Fruit fly (Drosophila melanogaster): Measurements from ENCODE around the gene CG16790.

The CG16790 gene

DNA sequence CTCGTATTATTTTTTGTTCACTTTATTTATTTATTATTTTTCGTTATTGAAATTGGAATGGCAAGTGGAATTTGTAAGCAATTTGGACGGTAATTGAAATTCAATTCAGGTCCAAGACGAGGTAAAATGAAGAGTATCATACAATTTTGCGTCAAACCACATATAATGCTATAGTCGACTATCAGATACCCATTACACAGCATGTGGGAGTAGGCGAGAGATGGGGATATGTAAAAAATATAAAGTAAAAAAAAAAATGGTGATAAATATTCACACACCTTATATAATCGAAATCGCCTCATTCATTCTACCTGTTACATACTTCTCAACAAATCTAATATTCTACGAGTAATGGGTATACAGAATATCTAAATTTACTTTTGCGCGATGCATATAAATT, 42.2 kb upstream of the CG16790 start (continued):
- no peak for TF ChIP-seq fkh (GFP tag; optimal IDR thresholded peaks at IDR 0.05)
- TF ChIP-seq Lpt (GFP tag; optimal IDR thresholded peaks at IDR 0.05), result no peak
- no peak for TF ChIP-seq CG10631 (GFP tag; optimal IDR thresholded peaks at IDR 0.05)
- peak; percentile 4 for TF ChIP-seq cyc (GFP tag; optimal IDR thresholded peaks at IDR 0.05)
- no peak for TF ChIP-seq CG4318 (GFP tag; optimal IDR thresholded peaks at IDR 0.05)
- peak; percentile 8 for TF ChIP-seq Hr39 (GFP tag; optimal IDR thresholded peaks at IDR 0.05)
- TF ChIP-seq pdm3 (GFP tag; optimal IDR thresholded peaks at IDR 0.05), result no peak
- peak; percentile 34; the same call in 1 of the 3 replicates for TF ChIP-seq CG6163 (GFP tag; IDR thresholded peaks at IDR 0.05)
- no peak for TF ChIP-seq Ets21C (GFP tag; optimal IDR thresholded peaks at IDR 0.05)
- no peak for TF ChIP-seq CG16779 (tag; optimal IDR thresholded peaks at IDR 0.05)
- no peak for TF ChIP-seq CG6792 (GFP tag; optimal IDR thresholded peaks at IDR 0.05)
- TF ChIP-seq CG3032 (tag; optimal IDR thresholded peaks at IDR 0.05), result no peak
- TF ChIP-seq Ets96B (tag; optimal IDR thresholded peaks at IDR 0.05), result no peak
- no peak for TF ChIP-seq CG10669 (GFP tag; optimal IDR thresholded peaks at IDR 0.05)
- TF ChIP-seq Smox (GFP tag; optimal IDR thresholded peaks at IDR 0.05), result peak; percentile 13

DNA sequence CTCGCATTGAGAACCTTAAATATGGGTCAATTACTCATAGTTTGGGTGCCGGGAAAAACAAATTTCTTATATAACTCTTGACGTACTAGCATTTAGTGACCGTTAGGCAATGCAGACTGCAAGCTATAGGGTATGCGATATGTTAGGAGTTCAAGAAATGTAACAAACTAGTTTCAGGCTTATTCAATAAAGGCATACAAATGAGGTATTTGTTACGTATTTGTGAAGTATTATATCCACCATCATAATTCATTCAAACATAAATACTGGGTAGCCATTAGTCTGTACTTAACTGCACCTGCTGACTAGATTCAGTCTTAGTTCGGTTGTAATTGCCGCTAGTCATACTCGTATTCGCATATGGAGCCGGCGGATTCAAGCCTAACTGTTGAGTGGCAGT, 38.2 kb upstream of the CG16790 start:
- TF ChIP-seq CG32006 (GFP tag; optimal IDR thresholded peaks at IDR 0.05), result peak; percentile 23
- no peak for TF ChIP-seq Hr4 (GFP tag; optimal IDR thresholded peaks at IDR 0.05)
- TF ChIP-seq Eip75B (GFP tag; optimal IDR thresholded peaks at IDR 0.05), result no peak
- TF ChIP-seq CG6792 (GFP tag; optimal IDR thresholded peaks at IDR 0.05), result no peak
- no peak for TF ChIP-seq pdm3 (GFP tag; optimal IDR thresholded peaks at IDR 0.05)
- no peak for TF ChIP-seq Gug (GFP tag; IDR thresholded peaks at IDR 0.05)

DNA sequence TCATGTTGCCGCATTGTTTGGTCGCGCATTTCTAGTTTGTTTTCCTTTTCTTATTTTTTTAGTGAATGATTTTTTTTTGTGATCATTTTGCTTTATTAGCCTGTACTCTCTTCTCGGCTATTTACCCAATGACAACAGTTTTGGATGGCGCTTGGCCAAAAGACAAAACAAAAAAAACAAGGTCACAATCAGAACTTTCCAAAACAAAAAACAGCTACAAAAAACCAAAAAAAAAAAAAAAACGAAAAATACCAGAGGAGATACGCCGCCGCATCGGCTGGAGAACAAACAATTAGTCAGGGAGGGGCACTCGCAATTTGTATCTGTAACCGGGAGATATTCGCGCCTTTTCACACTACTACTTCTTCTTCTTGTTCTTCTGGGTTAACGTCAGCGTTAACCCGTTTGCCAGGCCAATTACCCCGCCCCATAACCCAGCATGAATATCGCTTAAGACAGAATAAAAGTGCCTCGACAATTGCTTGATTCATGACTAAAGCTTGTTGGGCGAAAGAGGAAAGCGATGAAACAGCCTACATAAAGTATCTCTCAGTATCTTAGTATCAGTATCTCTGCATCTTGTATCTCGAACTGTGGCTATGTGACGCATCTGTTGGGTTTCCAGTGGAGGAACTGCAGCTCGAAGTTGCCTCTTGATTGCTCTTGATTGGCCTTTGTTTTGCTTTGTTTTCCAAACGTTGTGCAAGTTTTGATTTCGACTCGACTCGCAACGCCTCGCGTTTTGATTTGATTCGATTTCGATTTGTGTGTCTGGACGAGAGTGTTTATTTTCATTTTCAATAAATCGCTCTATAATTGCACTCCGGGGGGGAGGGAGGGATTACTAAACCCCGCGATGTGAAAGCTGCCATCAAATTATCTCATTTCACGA, 37.1 kb upstream of the CG16790 start:
- TF ChIP-seq CG6854 (GFP tag; optimal IDR thresholded peaks at IDR 0.05), result peak; percentile 27
- no peak for TF ChIP-seq CG11902 (GFP tag; optimal IDR thresholded peaks at IDR 0.05)
- TF ChIP-seq svp (GFP tag), result peak; percentile 53
- peak; percentile 3 to 7 for TF ChIP-seq ss (GFP tag; optimal IDR thresholded peaks at IDR 0.05)
- peak; percentile 44 for TF ChIP-seq Eip78C (GFP tag)
- no peak for TF ChIP-seq Gug (GFP tag; IDR thresholded peaks at IDR 0.05)
- no peak for TF ChIP-seq CG1621 (tag; optimal IDR thresholded peaks at IDR 0.05)
- TF ChIP-seq lz (GFP tag; optimal IDR thresholded peaks at IDR 0.05), result no peak
- TF ChIP-seq CG8119 (GFP tag; IDR thresholded peaks at IDR 0.05), result no peak
- no peak for TF ChIP-seq CG6276 (GFP tag; optimal IDR thresholded peaks at IDR 0.05)
- peak; percentile 53 for TF ChIP-seq fkh (GFP tag; optimal IDR thresholded peaks at IDR 0.05)
- no peak for TF ChIP-seq CG11294 (GFP tag; IDR thresholded peaks at IDR 0.05)

DNA sequence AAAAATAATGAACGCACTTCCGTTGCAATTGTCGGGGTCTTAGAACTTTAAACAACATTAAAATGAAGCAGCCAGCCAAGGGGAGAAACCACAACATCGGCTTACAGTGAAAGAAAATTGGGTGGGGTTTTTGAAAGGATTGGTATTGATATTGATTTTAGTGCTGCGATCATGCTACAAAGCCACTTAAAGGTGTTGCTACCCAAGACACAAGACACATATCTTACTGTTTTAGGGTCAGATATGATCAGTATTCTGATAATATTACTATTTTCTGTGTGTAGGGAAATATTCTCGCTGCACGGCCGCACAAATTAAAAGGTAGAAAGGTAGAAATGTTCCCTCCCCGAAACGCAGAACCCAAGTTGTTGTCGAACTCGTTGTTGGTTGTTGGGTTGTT, 35.1 kb upstream of the CG16790 start:
- TF ChIP-seq CG6808 (GFP tag; optimal IDR thresholded peaks at IDR 0.05) (peak; percentile 64), Sox102F (GFP tag; optimal IDR thresholded peaks at IDR 0.05) (peak; percentile 44), CG11762 (GFP tag; optimal IDR thresholded peaks at IDR 0.05; ENCODE audit: insufficient read depth) (peak; percentile 17), CG6276 (GFP tag; optimal IDR thresholded peaks at IDR 0.05) (no peak), CG6163 (GFP tag; IDR thresholded peaks at IDR 0.05) (peak; percentile 65; the same call in 2 of the 3 replicates), CG3032 (tag; optimal IDR thresholded peaks at IDR 0.05) (peak; percentile 63), vri (GFP tag; optimal IDR thresholded peaks at IDR 0.05) (peak; percentile 13), CG11902 (GFP tag; optimal IDR thresholded peaks at IDR 0.05) (no peak), CG6792 (GFP tag; optimal IDR thresholded peaks at IDR 0.05) (peak; percentile 59), fd85E (GFP tag; optimal IDR thresholded peaks at IDR 0.05) (no peak), Hr39 (GFP tag; optimal IDR thresholded peaks at IDR 0.05) (peak; percentile 57), esn (GFP tag; optimal IDR thresholded peaks at IDR 0.05) (peak; percentile 67), Lpt (GFP tag; optimal IDR thresholded peaks at IDR 0.05) (peak; percentile 28), svp (GFP tag) (peak; percentile 75), CG31627 (GFP tag; optimal IDR thresholded peaks at IDR 0.05) (peak; percentile 54), fd59A (GFP tag; optimal IDR thresholded peaks at IDR 0.05) (peak; percentile 63), OdsH (GFP tag; optimal IDR thresholded peaks at IDR 0.05) (peak; percentile 61), CG32006 (GFP tag; optimal IDR thresholded peaks at IDR 0.05) (peak; percentile 53), CG9139 (GFP tag; optimal IDR thresholded peaks at IDR 0.05) (no peak), dsx (GFP tag; optimal IDR thresholded peaks at IDR 0.05; ENCODE audit: poor library complexity, severe bottlenecking) (peak; percentile 61), CG8319 (GFP tag; optimal IDR thresholded peaks at IDR 0.05) (peak; percentile 43), achi (GFP tag; optimal IDR thresholded peaks at IDR 0.05) (peak; percentile 61), CG8632 (GFP tag; optimal IDR thresholded peaks at IDR 0.05) (peak; percentile 35), Ets21C (GFP tag; optimal IDR thresholded peaks at IDR 0.05) (peak; percentile 36), Eip78C (GFP tag) (peak; percentile 88), Hr38 (GFP tag; optimal IDR thresholded peaks at IDR 0.05) (no peak)

Data from whole organism, prepupa.